Fruit fly (Drosophila melanogaster): ENCODE data around the gene CG15353.

Gene CG15353

dm6 chr2L:1959420-1959819, 47.6 kb downstream of the CG15353 start:
- TF ChIP-seq CG8159 (tag; optimal IDR thresholded peaks at IDR 0.05): peak; percentile 18
- no peak for TF ChIP-seq CG32121 (GFP tag; IDR thresholded peaks at IDR 0.05)
- TF ChIP-seq CG15710 (tag; optimal IDR thresholded peaks at IDR 0.05): peak; percentile 9
- no peak for TF ChIP-seq CG9948 (tag; optimal IDR thresholded peaks at IDR 0.05)
- TF ChIP-seq CG10348 (GFP tag; IDR thresholded peaks at IDR 0.05): no peak
- no peak for TF ChIP-seq gl (tag; optimal IDR thresholded peaks at IDR 0.05)
- no peak for TF ChIP-seq CG14655 (GFP tag; optimal IDR thresholded peaks at IDR 0.05)
- no peak for TF ChIP-seq CG13204 (GFP tag; optimal IDR thresholded peaks at IDR 0.05)
- no peak for TF ChIP-seq CG8301 (tag; optimal IDR thresholded peaks at IDR 0.05)
- TF ChIP-seq CG17806 (tag; optimal IDR thresholded peaks at IDR 0.05): no peak
